Fruit fly (Drosophila melanogaster) whole organism, pupa: ENCODE data around the gene CG5958.

ENCODE experiments used
- CG10348 ChIP-seq: fragments of 200-800 bp; sonication (Bioruptor generic); IDR thresholded peaks from 2 replicates; pipeline ENCODE4 v1.3.6; 2022; ENCODE audit warnings: missing biosample characterization, missing genetic modification characterization
- CG12605 ChIP-seq: fragments of 200-800 bp; sonication (Bioruptor generic); IDR thresholded peaks from 2 replicates; pipeline ENCODE4 v1.3.6; 2022; ENCODE audit warnings: missing biosample characterization, missing genetic modification characterization
- CG13204 ChIP-seq: fragments of 200-800 bp; sonication (Bioruptor generic); optimal IDR thresholded peaks from 2 replicates; lab custom pipeline; 2018; ENCODE audit warnings: missing biosample characterization, mild to moderate bottlenecking, missing genetic modification characterization, moderate library complexity
- CG14655 ChIP-seq: fragments of 200-800 bp; sonication (Bioruptor generic); optimal IDR thresholded peaks from 3 replicates; lab custom pipeline; 2017; ENCODE audit warnings: mild to moderate bottlenecking, missing biosample characterization, missing genetic modification reagents, missing genetic modification characterization
- CG15710 ChIP-seq: fragments of 200-800 bp; sonication (Bioruptor generic); optimal IDR thresholded peaks from 2 replicates; lab custom pipeline; 2018; ENCODE audit warnings: missing biosample characterization, mild to moderate bottlenecking, missing genetic modification characterization, moderate library complexity
- CG17806 ChIP-seq: fragments of 200-800 bp; sonication (Bioruptor generic); optimal IDR thresholded peaks from 2 replicates; lab custom pipeline; 2018; ENCODE audit warnings: missing biosample characterization, mild to moderate bottlenecking, missing genetic modification characterization, moderate library complexity
- CG32121 ChIP-seq: fragments of 200-800 bp; sonication (Bioruptor generic); IDR thresholded peaks from 2 replicates; pipeline ENCODE4 v1.3.6; 2022; ENCODE audit warnings: missing biosample characterization, missing genetic modification characterization
- CG34367 ChIP-seq: fragments of 200-800 bp; sonication (Bioruptor generic); optimal IDR thresholded peaks from 2 replicates; lab custom pipeline; 2018; ENCODE audit warnings: missing biosample characterization, mild to moderate bottlenecking, missing genetic modification characterization
- CG4496 ChIP-seq: fragments of 200-800 bp; sonication (Bioruptor generic); IDR thresholded peaks from 3 replicates; pipeline ENCODE4 v1.3.6; 2022; ENCODE audit warnings: missing biosample characterization, missing genetic modification characterization
- CG8159 ChIP-seq: fragments of 200-800 bp; sonication (Bioruptor generic); optimal IDR thresholded peaks from 3 replicates; lab custom pipeline; 2018; ENCODE audit warnings: missing biosample characterization, mild to moderate bottlenecking, missing genetic modification characterization, moderate library complexity
- CG8301 ChIP-seq: fragments of 200-800 bp; sonication (Bioruptor generic); optimal IDR thresholded peaks from 2 replicates; lab custom pipeline; 2018; ENCODE audit warnings: missing biosample characterization, mild to moderate bottlenecking, missing genetic modification characterization
- CG9948 ChIP-seq: fragments of 200-800 bp; sonication (Bioruptor generic); optimal IDR thresholded peaks from 2 replicates; lab custom pipeline; 2018; ENCODE audit warnings: missing biosample characterization, mild to moderate bottlenecking, missing genetic modification characterization, moderate library complexity
- D1 ChIP-seq: fragments of 200-800 bp; sonication (Bioruptor generic); optimal IDR thresholded peaks from 2 replicates; lab custom pipeline; 2018; ENCODE audit warnings: missing biosample characterization, mild to moderate bottlenecking, missing genetic modification characterization, moderate library complexity
- EcR ChIP-seq: fragments of 200-800 bp; sonication (Bioruptor generic); optimal IDR thresholded peaks from 3 replicates; lab custom pipeline; 2019; ENCODE audit warnings: missing biosample characterization, missing genetic modification characterization, mild to moderate bottlenecking, moderate library complexity, missing genetic modification reagents
- Ets98B ChIP-seq: fragments of 200-800 bp; sonication (Bioruptor generic); IDR thresholded peaks from 2 replicates; pipeline ENCODE4 v1.3.6; 2022; ENCODE audit warnings: missing biosample characterization, missing genetic modification characterization
- Pif1A ChIP-seq: fragments of 200-800 bp; sonication (Bioruptor generic); optimal IDR thresholded peaks from 3 replicates; lab custom pipeline; 2016; ENCODE audit warnings: missing biosample characterization, missing genetic modification characterization
- Pif1B ChIP-seq: fragments of 200-800 bp; sonication (Bioruptor generic); optimal IDR thresholded peaks from 3 replicates; lab custom pipeline; 2016; ENCODE audit warnings: missing biosample characterization, missing genetic modification characterization
- Snoo ChIP-seq: fragments of 200-800 bp; sonication (Bioruptor generic); optimal IDR thresholded peaks from 3 replicates; lab custom pipeline; 2017; ENCODE audit warnings: missing biosample characterization, mild to moderate bottlenecking, missing genetic modification characterization, inconsistent platforms
- fd96Ca ChIP-seq: fragments of 200-800 bp; sonication (Bioruptor generic); IDR thresholded peaks from 3 replicates; pipeline ENCODE4 v1.3.6; 2022; ENCODE audit warnings: missing biosample characterization, missing genetic modification characterization
- gl ChIP-seq: fragments of 200-800 bp; sonication (Bioruptor generic); optimal IDR thresholded peaks from 2 replicates; lab custom pipeline; 2018; ENCODE audit warnings: missing biosample characterization, mild to moderate bottlenecking, missing genetic modification characterization
- rn ChIP-seq: fragments of 200-800 bp; sonication (Bioruptor generic); IDR thresholded peaks from 2 replicates; pipeline ENCODE4 v1.3.6; 2022; ENCODE audit warnings: missing biosample characterization, missing genetic modification characterization

Gene CG5958

DNA sequence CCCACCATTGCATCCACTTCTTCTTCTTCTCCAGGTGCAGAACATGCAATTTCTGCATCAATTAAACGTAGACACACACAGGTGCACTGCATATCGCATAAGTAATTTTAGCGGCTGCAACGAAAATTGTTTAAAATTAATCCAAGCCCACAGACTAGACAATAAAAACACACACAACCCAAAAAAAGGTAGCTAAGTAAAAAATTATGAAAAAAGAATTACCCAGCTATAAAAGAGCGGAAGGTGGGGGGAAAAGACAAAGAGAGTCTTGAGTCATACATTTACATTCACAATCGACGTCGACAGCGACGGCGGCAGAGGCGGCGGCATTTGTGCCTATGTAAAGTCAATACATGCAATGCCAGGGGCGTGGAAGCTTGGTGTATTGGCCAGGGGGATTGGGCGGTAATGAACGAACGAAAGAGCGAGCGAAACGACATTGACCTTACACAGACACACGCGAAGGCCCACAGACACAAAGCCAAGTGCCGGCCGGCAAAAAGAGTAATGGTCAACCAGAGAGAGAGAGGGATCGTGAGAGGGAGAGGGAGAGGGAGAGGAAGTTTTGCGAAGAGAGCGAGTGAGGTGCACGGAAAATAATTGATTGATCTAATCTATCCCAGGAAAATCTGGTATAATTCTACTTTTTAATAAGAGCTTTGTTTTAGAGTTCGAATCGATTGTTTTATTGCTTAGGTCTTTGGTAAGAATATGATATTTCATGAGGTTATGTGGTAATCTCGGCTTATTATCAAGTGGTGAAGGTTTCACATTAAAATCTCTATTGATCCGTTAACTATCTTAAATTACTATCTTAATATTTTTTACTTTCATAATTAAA lies 14.9 kb downstream of the CG5958 start:
- TF ChIP-seq CG32121 (GFP tag; lab: Robert Waterston, UW), result no peak
- TF ChIP-seq Ets98B (GFP tag; lab: Robert Waterston, UW), result peak; percentile 55
- TF ChIP-seq CG15710, result peak; percentile 83
- peak; percentile 80 for TF ChIP-seq CG34367 (tag; lab: Kevin White, UChicago)
- peak; percentile 87 for TF ChIP-seq CG14655 (GFP tag; lab: Kevin White, UChicago)
- TF ChIP-seq CG12605 (GFP tag; lab: Robert Waterston, UW), result peak; percentile 28
- peak; percentile 5 for TF ChIP-seq D1
- no peak for TF ChIP-seq CG13204 (GFP tag; lab: Kevin White, UChicago)
- TF ChIP-seq CG8301, result peak; percentile 75
- TF ChIP-seq fd96Ca (GFP tag; lab: Robert Waterston, UW), result no peak; the same call in 2 of the 3 replicates
- TF ChIP-seq Pif1B (GFP tag; lab: Kevin White, UChicago), result peak; percentile 69
- TF ChIP-seq CG4496 (GFP tag; lab: Robert Waterston, UW), result no peak
- TF ChIP-seq CG17806 (tag; lab: Kevin White, UChicago), result peak; percentile 75
- peak; percentile 99 for TF ChIP-seq EcR (GFP tag; lab: Kevin White, UChicago)
- peak; percentile 77 for TF ChIP-seq Snoo (tag; lab: Kevin White, UChicago)
- TF ChIP-seq CG8159 (tag; lab: Kevin White, UChicago), result peak; percentile 85
- TF ChIP-seq Pif1A, result peak; percentile 51
- peak; percentile 83 for TF ChIP-seq CG9948

DNA sequence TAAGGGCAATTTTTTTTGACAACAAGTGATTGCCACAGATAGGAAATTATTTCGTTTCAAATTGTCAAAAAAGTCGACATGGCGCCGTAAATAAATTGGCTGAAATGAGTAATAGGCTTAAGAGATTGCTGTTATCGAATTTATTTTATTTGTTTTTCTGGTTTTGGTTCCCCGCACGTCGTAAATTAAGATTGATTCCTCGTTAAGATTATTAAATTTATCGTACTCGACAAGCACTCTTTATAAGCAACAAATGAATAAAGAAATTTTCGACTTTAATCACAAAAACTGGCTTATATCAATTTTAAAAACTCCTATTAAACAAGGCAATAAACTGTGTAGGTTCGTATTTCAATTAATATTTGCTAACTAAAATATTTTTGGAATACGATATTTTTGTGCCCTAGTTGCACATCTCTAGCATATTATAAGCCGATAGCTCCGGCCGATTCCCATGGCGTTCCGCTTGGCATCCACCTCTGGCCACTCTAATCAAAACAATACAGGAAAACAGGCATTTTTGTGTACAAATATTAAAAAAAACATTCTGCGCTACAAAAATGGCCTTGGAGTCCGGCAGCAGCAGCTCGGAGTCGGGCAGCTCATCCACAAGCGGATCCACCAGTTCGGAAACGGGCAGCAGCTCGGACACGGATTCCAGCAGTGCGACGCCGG lies 21.2 kb downstream of the CG5958 start, which contains the start of gene chm:
TSS of gene chm (plus strand) at position 471 of the 675 bp plus-strand sequence.
- no peak for TF ChIP-seq rn (GFP tag; lab: Robert Waterston, UW)
- TF ChIP-seq D1, result peak; percentile 15

DNA sequence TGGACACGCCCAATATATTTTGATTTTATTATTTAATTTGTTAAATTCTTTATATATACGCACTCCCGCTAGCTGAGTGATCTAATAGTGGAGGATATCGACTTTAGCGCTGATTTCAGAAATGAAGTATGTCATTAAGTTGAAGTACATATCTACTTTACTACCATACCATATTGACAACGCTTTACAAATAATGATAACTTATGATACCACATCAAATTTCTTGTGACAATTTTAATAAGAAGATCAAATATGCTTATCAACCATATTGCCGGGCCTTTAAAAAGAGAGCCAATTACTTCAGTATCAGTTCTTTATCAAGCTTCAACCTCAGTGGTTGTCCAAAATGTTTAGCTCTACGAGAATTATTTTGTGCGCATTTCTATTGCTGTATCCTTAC lies 22.7 kb downstream of the CG5958 start, which contains the start of gene CG15818:
TSS of gene CG15818 (plus strand) at position 301 of the 400 bp plus-strand sequence.
- no peak for TF ChIP-seq CG32121 (GFP tag; lab: Robert Waterston, UW)
- no peak for TF ChIP-seq gl (tag; lab: Kevin White, UChicago)
- no peak for TF ChIP-seq Pif1A
- TF ChIP-seq CG4496 (GFP tag; lab: Robert Waterston, UW), result no peak
- TF ChIP-seq CG17806 (tag; lab: Kevin White, UChicago), result no peak
- no peak for TF ChIP-seq CG15710
- no peak for TF ChIP-seq CG10348 (GFP tag; lab: Robert Waterston, UW)
- no peak for TF ChIP-seq CG8159 (tag; lab: Kevin White, UChicago)
- TF ChIP-seq CG14655 (GFP tag; lab: Kevin White, UChicago), result no peak
- TF ChIP-seq Ets98B (GFP tag; lab: Robert Waterston, UW), result no peak
- TF ChIP-seq, all 21 proteins: peak for 0

DNA sequence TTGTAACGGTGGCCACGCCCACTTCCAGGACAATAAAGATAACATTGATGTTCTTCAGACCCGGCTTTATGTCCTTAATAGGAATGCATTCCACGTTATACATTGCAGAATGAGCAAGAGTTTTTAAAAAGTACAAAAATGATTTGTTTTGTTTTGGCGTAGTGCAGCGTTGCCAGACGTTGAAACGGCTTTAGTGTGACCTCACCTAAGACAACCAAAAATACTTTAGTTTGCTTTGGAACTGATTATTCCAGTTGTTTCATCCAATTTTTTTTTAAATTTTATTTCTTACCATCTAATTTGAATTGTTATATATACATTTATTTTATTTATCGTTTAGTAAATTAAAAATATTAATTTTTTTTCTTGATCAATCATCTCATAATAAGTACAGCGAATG lies 23.7 kb downstream of the CG5958 start, which contains the start of gene CG5181:
TSS of gene CG5181 (minus strand) at position 208 of the 400 bp plus-strand sequence.
- TF ChIP-seq CG8301 (no peak), CG34367 (tag; lab: Kevin White, UChicago) (no peak), D1 (no peak), fd96Ca (GFP tag; lab: Robert Waterston, UW) (no peak), Ets98B (GFP tag; lab: Robert Waterston, UW) (no peak), Pif1A (no peak), rn (GFP tag; lab: Robert Waterston, UW) (no peak)

DNA sequence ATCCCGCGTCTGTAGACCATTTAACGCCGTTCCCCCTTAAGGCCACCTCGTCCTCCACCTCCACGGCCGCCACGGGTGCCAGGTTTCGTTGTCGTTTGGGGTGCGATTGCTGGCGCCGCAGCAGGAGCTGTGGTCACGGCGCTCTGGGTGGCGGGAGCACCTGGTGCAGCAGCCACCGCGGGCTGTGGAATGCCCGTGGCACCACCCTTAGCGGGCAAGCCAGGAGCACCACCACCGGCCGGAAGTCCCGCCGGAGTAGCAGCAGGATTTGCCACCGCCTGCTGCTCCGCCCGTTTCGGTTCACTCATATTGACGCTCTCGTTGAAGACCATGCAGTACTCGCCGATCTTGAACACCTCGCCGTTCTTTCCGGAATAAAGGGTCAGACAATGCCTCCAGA lies 24.3 kb downstream of the CG5958 start:
- no peak for TF ChIP-seq CG13204 (GFP tag; lab: Kevin White, UChicago)
- 0 out of 2 replicates have a peak, but pooled peaks have one; percentile 9 for TF ChIP-seq CG32121 (GFP tag; lab: Robert Waterston, UW)

DNA sequence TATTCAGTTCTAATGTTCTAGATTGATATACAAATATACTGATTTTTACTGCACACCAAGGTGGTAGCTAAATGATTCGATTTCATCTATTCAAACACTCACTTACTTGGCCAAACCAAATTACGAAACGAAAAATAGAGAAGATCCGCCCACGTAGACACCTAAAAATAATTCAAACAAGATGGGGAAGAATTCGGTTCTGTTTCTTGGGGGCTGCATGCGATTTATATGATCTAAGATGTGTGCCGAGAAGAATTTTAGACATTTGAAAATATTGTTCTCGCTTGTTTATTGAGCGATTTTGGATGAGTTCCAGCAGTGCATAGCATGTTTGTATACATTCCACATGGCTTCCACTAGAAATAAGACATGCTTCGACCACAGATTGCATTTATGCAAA lies 25.7 kb downstream of the CG5958 start:
- TF ChIP-seq gl (tag; lab: Kevin White, UChicago), result no peak
- TF ChIP-seq CG32121 (GFP tag; lab: Robert Waterston, UW), result no peak
- TF ChIP-seq Ets98B (GFP tag; lab: Robert Waterston, UW), result no peak
- no peak for TF ChIP-seq CG8301
- TF ChIP-seq Pif1B (GFP tag; lab: Kevin White, UChicago), result no peak
- no peak for TF ChIP-seq CG14655 (GFP tag; lab: Kevin White, UChicago)
- no peak for TF ChIP-seq CG34367 (tag; lab: Kevin White, UChicago)
- no peak for TF ChIP-seq Snoo (tag; lab: Kevin White, UChicago)
- no peak for TF ChIP-seq CG13204 (GFP tag; lab: Kevin White, UChicago)
